Worm (Caenorhabditis elegans) whole organism, midembryonic: ENCODE data around the gene C44C10.15.

Experiments
- T22C8.4 ChIP-seq: fragments of 200-800 bp; sonication (Bioruptor generic); IDR thresholded peaks from 2 replicates; pipeline ENCODE4 v1.3.6; 2022; ENCODE audit warnings: missing genetic modification characterization, missing compliant biosample characterization
- cog-1 ChIP-seq: sonication (generic microtip); optimal IDR thresholded peaks from 2 replicates; lab custom pipeline; 2016; ENCODE audit warnings: missing genetic modification characterization, missing compliant biosample characterization
- flt-1 ChIP-seq: fragments of 200-800 bp; sonication (Bioruptor generic); IDR thresholded peaks from 2 replicates; pipeline ENCODE4 v1.3.6; 2022; ENCODE audit warnings: missing genetic modification characterization, missing compliant biosample characterization
- klf-2 ChIP-seq: fragments of 200-800 bp; sonication (Bioruptor generic); conservative IDR thresholded peaks from 2 replicates; pipeline ENCODE4 v1.3.6; 2022; ENCODE audit warnings: missing genetic modification reagents, missing genetic modification characterization, missing compliant biosample characterization
- med-1 ChIP-seq: sonication (generic microtip); optimal IDR thresholded peaks from 2 replicates; lab custom pipeline; 2017; ENCODE audit warnings: missing genetic modification characterization, mild to moderate bottlenecking, missing compliant biosample characterization, antibody characterized with exemption, missing genetic modification reagents; ENCODE audit not compliant: insufficient read depth
- ref-1 ChIP-seq: fragments of 200-800 bp; sonication (Bioruptor generic); conservative IDR thresholded peaks from 2 replicates; pipeline ENCODE4 v1.3.6; 2022; ENCODE audit warnings: missing genetic modification reagents, missing genetic modification characterization, missing compliant biosample characterization
- tab-1 ChIP-seq: fragments of 200-800 bp; sonication (Bioruptor generic); IDR thresholded peaks from 2 replicates; pipeline ENCODE4 v1.3.6; 2022; ENCODE audit warnings: missing genetic modification characterization, missing compliant biosample characterization
- ztf-23 ChIP-seq: fragments of 200-800 bp; sonication (Bioruptor generic); IDR thresholded peaks from 2 replicates; pipeline ENCODE4 v1.3.6; 2022; ENCODE audit warnings: missing genetic modification reagents, missing genetic modification characterization, missing compliant biosample characterization
- ztf-29 ChIP-seq: fragments of 200-800 bp; sonication (Bioruptor generic); IDR thresholded peaks from 2 replicates; pipeline ENCODE4 v1.3.6; 2022; ENCODE audit warnings: missing genetic modification reagents, missing genetic modification characterization, missing compliant biosample characterization

C44C10.15 gene

DNA sequence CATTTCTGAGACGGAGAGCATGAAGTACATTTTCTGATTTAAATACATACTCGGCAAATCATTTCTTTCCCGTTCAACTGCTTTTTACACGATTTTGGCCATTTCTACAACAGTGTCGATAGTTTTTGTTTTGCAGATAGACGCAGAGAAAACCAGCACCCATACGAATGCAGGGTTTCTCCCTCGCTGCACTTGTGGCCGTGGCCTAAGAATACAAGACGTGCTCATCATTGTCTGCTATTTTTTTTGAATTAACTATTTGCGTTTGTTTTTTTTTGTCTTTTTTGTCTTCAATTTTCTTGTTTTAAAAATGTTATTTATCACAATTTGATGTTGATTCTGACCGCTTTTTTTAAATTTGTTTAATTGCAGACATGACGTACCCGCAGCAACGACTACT is 7.1 kb downstream of the C44C10.15 start, which contains the start of gene smcl-1:
Gene smcl-1 (plus strand): TSS at position 373 of the 400 bp plus-strand sequence.
- TF ChIP-seq cog-1 (tag; lab: Kevin White, UChicago): peak; percentile 16
- TF ChIP-seq ref-1 (GFP tag; lab: Robert Waterston, UW): no peak

DNA sequence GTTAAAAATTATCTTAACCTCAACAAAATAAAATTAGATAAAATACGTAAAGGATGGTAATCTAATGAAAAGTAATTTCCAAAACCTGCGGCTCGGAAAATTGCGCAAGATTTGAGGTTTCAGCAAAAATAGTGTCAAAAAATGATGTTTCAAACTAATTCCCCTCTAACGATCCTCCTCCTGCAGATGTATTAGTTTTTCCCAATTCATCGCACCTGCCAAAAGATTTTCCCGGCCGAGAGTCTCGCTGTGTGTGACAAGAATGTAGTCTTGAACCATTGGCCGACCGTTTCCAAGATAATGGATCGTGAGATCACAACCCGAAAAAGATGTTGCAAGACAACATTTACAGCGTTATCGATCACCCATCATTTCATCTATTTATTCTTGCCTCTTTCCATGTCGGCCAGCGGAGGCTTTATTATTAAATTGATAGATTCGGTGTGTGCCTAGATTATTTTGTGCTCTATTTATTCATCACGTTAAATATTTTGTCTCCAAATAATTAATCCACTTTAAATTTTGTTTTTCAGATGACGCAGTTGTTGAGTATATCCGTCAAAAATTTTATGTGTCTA is 10.1 kb downstream of the C44C10.15 start, which contains the start of the genes C44C10.10 and C44C10.5:
Gene C44C10.10 (plus strand): TSS at position 301 of the 578 bp plus-strand sequence.
Gene C44C10.5 (plus strand): TSS at position 528 of the 578 bp plus-strand sequence.
- TF ChIP-seq ztf-23 (GFP tag; lab: Robert Waterston, UW): no peak
- no peak for TF ChIP-seq klf-2 (GFP tag; lab: Robert Waterston, UW)
- no peak for TF ChIP-seq ref-1 (GFP tag; lab: Robert Waterston, UW)
- TF ChIP-seq cog-1 (tag; lab: Kevin White, UChicago): no peak
- no peak for TF ChIP-seq med-1 (GFP tag; lab: Kevin White, UChicago)
- no peak for TF ChIP-seq T22C8.4 (GFP tag; lab: Robert Waterston, UW)
- TF ChIP-seq flt-1: no peak
- TF ChIP-seq ztf-29 (GFP tag; lab: Robert Waterston, UW): no peak
- no peak for TF ChIP-seq tab-1 (GFP tag; lab: Robert Waterston, UW)

DNA sequence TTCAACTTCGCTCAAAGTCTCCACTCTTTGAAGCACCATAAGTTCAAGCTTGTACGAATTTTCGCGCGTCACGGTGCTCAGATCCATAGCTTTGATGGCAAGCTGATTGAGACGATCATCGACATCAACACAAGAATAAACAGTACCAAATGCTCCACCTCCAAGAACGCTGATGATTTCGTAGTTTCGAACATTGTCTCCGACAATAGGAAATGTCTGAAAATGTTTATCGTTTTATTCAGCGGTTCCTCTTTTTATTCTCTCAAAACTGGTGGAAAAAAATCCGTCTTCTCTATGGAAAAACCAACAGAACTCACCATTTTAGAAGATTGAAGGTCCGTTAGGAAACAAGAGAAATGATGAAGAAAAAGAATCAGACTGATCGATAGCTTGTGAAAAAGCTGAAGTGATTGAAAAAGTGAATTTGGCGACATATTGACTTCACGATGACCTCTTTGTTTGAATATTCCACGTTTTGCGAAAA is 12.3 kb downstream of the C44C10.15 start, which contains the start of gene C44C10.7:
Gene C44C10.7 (minus strand): TSS at position 434 of the 484 bp plus-strand sequence.
- TF ChIP-seq flt-1 (no peak), T22C8.4 (GFP tag; lab: Robert Waterston, UW) (no peak), ref-1 (GFP tag; lab: Robert Waterston, UW) (no peak), cog-1 (tag; lab: Kevin White, UChicago) (no peak), med-1 (GFP tag; lab: Kevin White, UChicago) (no peak), tab-1 (GFP tag; lab: Robert Waterston, UW) (no peak), ztf-29 (GFP tag; lab: Robert Waterston, UW) (no peak), klf-2 (GFP tag; lab: Robert Waterston, UW) (no peak), ztf-23 (GFP tag; lab: Robert Waterston, UW) (no peak)

DNA sequence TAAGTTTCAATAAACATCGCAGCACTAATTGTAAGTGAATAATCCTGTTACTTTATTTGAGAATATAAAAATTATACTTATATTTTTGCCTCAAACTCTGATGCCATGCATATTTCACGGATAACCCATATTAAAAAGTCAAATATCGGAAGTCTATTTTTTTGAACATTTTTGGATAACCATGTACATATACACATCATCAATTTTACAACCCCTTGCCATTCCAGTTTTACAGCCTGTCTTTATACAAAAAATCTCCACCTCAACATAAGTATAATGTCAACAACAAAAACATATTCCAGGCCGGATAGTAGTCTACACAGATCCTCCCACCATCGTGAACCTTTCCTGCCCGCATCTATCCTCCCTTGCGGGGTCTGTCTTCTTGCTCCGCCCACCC is 15.9 kb downstream of the C44C10.15 start, which contains the start of gene hnd-1:
Gene hnd-1 (plus strand): TSS at position 301 of the 400 bp plus-strand sequence.
- TF ChIP-seq ref-1 (GFP tag; lab: Robert Waterston, UW): no peak
- TF ChIP-seq klf-2 (GFP tag; lab: Robert Waterston, UW): no peak

DNA sequence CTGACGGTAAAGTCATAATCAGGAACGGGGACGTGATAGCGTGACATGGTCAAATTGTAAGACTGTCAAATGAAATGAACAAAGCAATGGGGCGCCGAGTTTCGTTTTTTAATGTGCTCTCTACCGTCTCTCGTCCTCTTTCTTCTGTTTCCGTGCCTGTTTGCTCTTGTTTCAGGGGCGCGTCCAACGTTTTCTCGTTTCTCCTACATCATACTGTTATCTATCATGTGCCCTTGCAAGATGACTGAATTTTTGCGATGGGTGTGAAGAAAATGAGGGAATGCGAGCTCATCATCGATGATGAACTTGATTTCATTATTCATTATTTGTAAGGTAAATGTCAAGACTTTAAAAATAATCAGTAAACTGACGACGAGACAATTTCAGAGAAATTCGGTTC is 19.3 kb downstream of the C44C10.15 start, which contains the start of gene T04F8.7:
Gene T04F8.7 (minus strand): TSS at position 130 of the 400 bp plus-strand sequence.
- TF ChIP-seq flt-1: no peak

DNA sequence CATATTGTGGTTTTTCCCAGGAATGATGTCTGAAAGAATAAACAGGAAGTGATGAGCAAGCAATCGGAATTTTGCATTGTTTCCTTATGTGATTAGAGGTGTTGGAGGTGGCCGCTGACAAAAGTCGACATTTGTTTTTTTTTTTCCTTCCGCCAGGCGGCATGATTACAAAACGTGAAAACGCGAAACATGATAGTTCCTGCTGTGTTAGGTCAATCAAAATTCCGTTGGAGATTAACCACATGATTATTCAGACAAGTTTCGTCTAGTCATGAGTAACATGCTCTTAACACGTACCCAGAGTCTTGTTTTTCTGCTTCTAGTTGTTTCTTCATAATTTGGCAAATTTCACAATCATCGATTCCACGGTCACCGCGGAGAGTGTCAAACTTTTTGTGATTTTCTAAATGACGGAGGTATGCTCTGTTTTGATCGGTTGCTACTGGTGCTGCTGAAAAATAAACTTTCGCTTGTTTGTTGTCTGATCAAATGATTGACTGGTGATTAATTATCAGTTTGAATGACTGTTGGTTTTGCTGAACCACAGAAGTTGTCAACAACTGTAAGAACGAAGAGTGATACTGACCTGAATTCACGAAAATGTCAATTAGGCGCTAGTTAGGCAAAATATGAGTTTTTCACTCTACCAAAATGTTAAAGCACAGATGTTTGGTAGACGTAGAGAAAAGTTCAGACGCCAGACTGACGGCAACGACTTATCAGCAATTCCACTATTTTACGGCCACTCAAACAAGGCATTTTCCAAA is 20.8 kb downstream of the C44C10.15 start:
- no peak for TF ChIP-seq flt-1
- TF ChIP-seq med-1 (GFP tag; lab: Kevin White, UChicago): no peak
- TF ChIP-seq ztf-29 (GFP tag; lab: Robert Waterston, UW): no peak
- TF ChIP-seq klf-2 (GFP tag; lab: Robert Waterston, UW): no peak
- TF ChIP-seq ref-1 (GFP tag; lab: Robert Waterston, UW): no peak
- no peak for TF ChIP-seq ztf-23 (GFP tag; lab: Robert Waterston, UW)
- TF ChIP-seq T22C8.4 (GFP tag; lab: Robert Waterston, UW): no peak
- no peak for TF ChIP-seq cog-1 (tag; lab: Kevin White, UChicago)
- TF ChIP-seq tab-1 (GFP tag; lab: Robert Waterston, UW): no peak

DNA sequence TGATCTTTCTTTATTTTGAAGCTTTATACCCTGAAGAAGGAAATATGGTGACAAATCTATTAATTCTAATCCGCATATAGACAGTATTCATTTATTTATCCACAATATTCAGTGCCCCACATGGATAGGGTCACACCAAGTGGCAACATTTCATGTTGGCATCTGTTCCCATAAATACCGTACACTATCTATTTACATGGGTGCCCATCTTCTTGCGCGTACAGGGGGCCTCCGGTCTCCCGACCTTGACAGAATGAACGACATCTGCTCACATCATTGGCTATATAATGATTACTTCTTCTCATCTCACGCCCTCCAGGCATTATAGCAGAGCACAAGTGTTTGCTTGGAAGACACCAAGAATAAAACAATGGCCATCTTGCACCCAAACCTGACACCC is 24.6 kb downstream of the C44C10.15 start:
- TF ChIP-seq med-1 (GFP tag; lab: Kevin White, UChicago) (no peak), cog-1 (tag; lab: Kevin White, UChicago) (peak; percentile 21)

DNA sequence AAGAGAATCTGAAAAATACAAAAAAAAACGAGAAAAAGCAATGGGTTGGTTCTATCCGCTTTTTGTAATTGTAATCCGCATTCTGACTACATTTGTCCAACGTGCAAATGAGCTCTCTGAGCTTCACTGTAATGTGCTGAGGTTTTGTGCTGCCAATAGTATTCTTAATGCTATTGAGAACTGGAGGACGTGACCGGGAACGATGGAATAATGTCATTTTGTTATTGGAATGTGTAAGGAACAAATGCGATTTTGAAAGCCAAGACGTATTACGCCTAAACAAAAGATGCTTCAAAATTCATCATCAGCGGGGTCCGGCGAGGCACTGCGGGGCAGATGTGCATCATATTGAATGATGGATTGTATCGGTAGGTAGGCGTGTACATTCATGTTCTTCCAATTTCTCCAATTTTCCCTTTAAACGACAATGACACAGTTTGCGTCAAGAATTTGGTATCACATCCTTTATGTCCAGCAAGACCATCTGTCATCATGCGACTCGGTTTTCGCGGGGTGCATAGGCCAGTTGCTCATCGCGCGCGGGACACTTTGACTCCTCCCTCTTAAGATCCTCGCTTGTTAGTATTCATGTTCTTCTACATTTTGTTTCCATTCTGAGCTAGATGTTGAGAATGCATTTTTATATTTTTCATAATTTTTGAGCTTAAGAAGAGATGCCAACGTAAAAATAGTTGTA is 27.0 kb downstream of the C44C10.15 start:
- TF ChIP-seq med-1 (GFP tag; lab: Kevin White, UChicago) (no peak), ref-1 (GFP tag; lab: Robert Waterston, UW) (no peak), tab-1 (GFP tag; lab: Robert Waterston, UW) (no peak), ztf-29 (GFP tag; lab: Robert Waterston, UW) (no peak), flt-1 (no peak), cog-1 (tag; lab: Kevin White, UChicago) (no peak), ztf-23 (GFP tag; lab: Robert Waterston, UW) (no peak), T22C8.4 (GFP tag; lab: Robert Waterston, UW) (no peak), klf-2 (GFP tag; lab: Robert Waterston, UW) (no peak)

DNA sequence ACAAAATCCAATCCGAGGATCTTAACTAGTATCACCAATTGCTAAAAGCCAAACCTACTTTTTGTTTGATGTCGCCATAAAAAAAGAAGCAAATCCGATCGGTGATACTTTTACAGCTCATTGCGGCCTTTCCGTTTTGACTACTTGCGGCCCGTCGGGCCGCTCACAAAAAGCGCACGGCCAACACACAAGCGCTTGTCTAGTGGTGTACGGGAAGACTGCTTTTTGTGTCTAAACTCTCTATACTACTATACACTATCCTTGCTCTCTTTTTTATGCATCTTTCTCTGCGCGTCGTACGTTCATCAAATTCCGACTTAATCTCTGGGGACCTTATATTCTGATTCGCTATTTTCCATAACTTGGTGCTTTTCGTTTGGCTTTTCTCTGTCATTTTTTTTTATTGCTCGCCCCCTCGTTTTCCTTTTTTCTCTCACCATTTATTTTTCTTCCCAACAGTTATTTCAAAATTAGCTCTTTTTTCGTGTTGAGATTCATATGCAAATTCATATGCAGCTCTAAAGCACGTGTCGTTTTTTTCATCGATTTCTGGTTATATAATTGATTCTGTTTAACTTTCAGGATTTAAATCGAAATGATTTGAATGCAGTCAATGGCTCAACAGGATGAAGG is 33.5 kb downstream of the C44C10.15 start, which contains the start of gene noca-2:
Gene noca-2 (plus strand): TSS at position 583 of the 633 bp plus-strand sequence.
- TF ChIP-seq cog-1 (tag; lab: Kevin White, UChicago) (peak; percentile 46), med-1 (GFP tag; lab: Kevin White, UChicago) (no peak)
